Worm (Caenorhabditis elegans) whole organism, L4 larva: ENCODE data around the gene rep-1.

Source experiments
- F10B5.3 ChIP-seq: sonication (generic microtip); optimal IDR thresholded peaks from 2 replicates; lab custom pipeline; 2016; ENCODE audit warnings: mild to moderate bottlenecking, missing genetic modification characterization, missing compliant biosample characterization
- F26F4.8 ChIP-seq: fragments of 200-800 bp; sonication (Bioruptor generic); conservative IDR thresholded peaks from 2 replicates; pipeline ENCODE4 v1.3.6; 2022; ENCODE audit warnings: missing genetic modification characterization, missing compliant biosample characterization
- F37D6.2 ChIP-seq: sonication (generic microtip); optimal IDR thresholded peaks from 2 replicates; lab custom pipeline; 2016; ENCODE audit warnings: mild to moderate bottlenecking, missing genetic modification characterization, missing compliant biosample characterization
- F44E2.7 ChIP-seq: fragments of 200-800 bp; sonication (Bioruptor generic); IDR thresholded peaks from 2 replicates; pipeline ENCODE4 v2.1.2; 2022; ENCODE audit warnings: missing genetic modification characterization, missing compliant biosample characterization
- F49E8.2 ChIP-seq: sonication (generic microtip); optimal IDR thresholded peaks from 2 replicates; lab custom pipeline; 2016; ENCODE audit warnings: missing compliant biosample characterization, mild to moderate bottlenecking, missing genetic modification characterization, borderline replicate concordance
- Y105C5A.15 ChIP-seq: fragments of 200-800 bp; sonication (Bioruptor generic); IDR thresholded peaks from 2 replicates; pipeline ENCODE4 v1.3.6; 2022; ENCODE audit warnings: missing genetic modification characterization, missing compliant biosample characterization
- Y48G9A.11 ChIP-seq: fragments of 200-800 bp; sonication (Bioruptor generic); IDR thresholded peaks from 2 replicates; pipeline ENCODE4 v1.3.6; 2022; ENCODE audit warnings: missing genetic modification reagents, missing genetic modification characterization, missing compliant biosample characterization
- Y75B8A.6 ChIP-seq: fragments of 200-800 bp; sonication (Bioruptor generic); IDR thresholded peaks from 2 replicates; pipeline ENCODE4 v1.3.6; 2022; ENCODE audit warnings: missing genetic modification reagents, missing genetic modification characterization, missing compliant biosample characterization
- ZK337.2 ChIP-seq: fragments of 200-800 bp; sonication (Bioruptor generic); IDR thresholded peaks from 2 replicates; pipeline ENCODE4 v1.3.6; 2022; ENCODE audit warnings: missing genetic modification reagents, missing genetic modification characterization, missing compliant biosample characterization
- aly-2 ChIP-seq: sonication (generic microtip); optimal IDR thresholded peaks from 2 replicates; lab custom pipeline; 2018; ENCODE audit warnings: missing biosample characterization, missing genetic modification characterization
- ama-1 ChIP-seq: fragments of 150-350 bp; optimal IDR thresholded peaks from 2 replicates; lab custom pipeline; 2014; ENCODE audit warnings: inconsistent platforms, mixed read lengths
- attf-4 ChIP-seq: sonication (generic microtip); optimal IDR thresholded peaks from 3 replicates; lab custom pipeline; 2017; ENCODE audit warnings: missing biosample characterization, missing genetic modification characterization
- ceh-20 ChIP-seq: fragments of 200-800 bp; sonication (Bioruptor generic); IDR thresholded peaks from 2 replicates; pipeline ENCODE4 v1.3.6; 2022; ENCODE audit warnings: missing genetic modification reagents, missing genetic modification characterization, missing compliant biosample characterization
- ceh-28 ChIP-seq: fragments of 150-350 bp; optimal IDR thresholded peaks from 2 replicates; lab custom pipeline; 2014; ENCODE audit warnings: missing biosample characterization, missing genetic modification reagents, missing genetic modification characterization
- ceh-44 ChIP-seq: fragments of 200-800 bp; sonication (Bioruptor generic); IDR thresholded peaks from 2 replicates; pipeline ENCODE4 v1.3.6; 2022; ENCODE audit warnings: missing genetic modification reagents, missing genetic modification characterization, missing compliant biosample characterization
- ces-1 ChIP-seq: fragments of 150-350 bp; sonication (generic microtip); optimal IDR thresholded peaks from 4 replicates; lab custom pipeline; 2014; ENCODE audit warnings: missing biosample characterization, missing genetic modification reagents, missing genetic modification characterization
- daf-19 ChIP-seq: fragments of 200-800 bp; sonication (Bioruptor generic); conservative IDR thresholded peaks from 2 replicates; pipeline ENCODE4 v1.3.6; 2022; ENCODE audit warnings: missing genetic modification characterization, missing compliant biosample characterization
- daf-8 ChIP-seq: fragments of 200-800 bp; sonication (Bioruptor generic); IDR thresholded peaks from 2 replicates; pipeline ENCODE4 v1.3.6; 2022; ENCODE audit warnings: missing genetic modification characterization, missing compliant biosample characterization
- hlh-30 ChIP-seq: sonication (generic microtip); optimal IDR thresholded peaks from 2 replicates; lab custom pipeline; 2017; ENCODE audit warnings: antibody characterized with exemption, mild to moderate bottlenecking, missing genetic modification characterization, missing compliant biosample characterization; ENCODE audit not compliant: insufficient read depth
- lin-1 ChIP-seq: fragments of 200-800 bp; sonication (Bioruptor generic); IDR thresholded peaks from 2 replicates; pipeline ENCODE4 v1.3.6; 2022; ENCODE audit warnings: missing genetic modification reagents, missing genetic modification characterization, missing compliant biosample characterization
- lin-15B ChIP-seq: fragments of 150-350 bp; sonication (generic microtip); optimal IDR thresholded peaks from 3 replicates; lab custom pipeline; 2014; ENCODE audit warnings: missing biosample characterization, missing genetic modification characterization
- lin-38 ChIP-seq: fragments of 200-800 bp; sonication (Bioruptor generic); IDR thresholded peaks from 2 replicates; pipeline ENCODE4 v1.3.6; 2022; ENCODE audit warnings: missing genetic modification reagents, missing genetic modification characterization, missing compliant biosample characterization
- lir-3 ChIP-seq: sonication (generic microtip); optimal IDR thresholded peaks from 2 replicates; lab custom pipeline; 2016; ENCODE audit warnings: mild to moderate bottlenecking, missing genetic modification characterization, missing compliant biosample characterization
- mdt-29 ChIP-seq: fragments of 200-800 bp; sonication (Bioruptor generic); IDR thresholded peaks from 2 replicates; pipeline ENCODE4 v1.3.6; 2022; ENCODE audit warnings: missing genetic modification reagents, missing genetic modification characterization, missing compliant biosample characterization
- mep-1 ChIP-seq: fragments of 150-350 bp; sonication (generic microtip); optimal IDR thresholded peaks from 3 replicates; lab custom pipeline; 2014; ENCODE audit warnings: missing biosample characterization, missing genetic modification characterization
- mxl-2 ChIP-seq: fragments of 200-800 bp; sonication (Bioruptor generic); conservative IDR thresholded peaks from 2 replicates; pipeline ENCODE4 v1.3.6; 2022; ENCODE audit warnings: missing genetic modification reagents, missing genetic modification characterization, missing compliant biosample characterization
- mxl-3 ChIP-seq: fragments of 200-800 bp; sonication (Bioruptor generic); optimal IDR thresholded peaks from 2 replicates; lab custom pipeline; 2018; ENCODE audit warnings: mild to moderate bottlenecking, missing genetic modification characterization, missing compliant biosample characterization
- nhr-10 ChIP-seq: fragments of 150-350 bp; optimal IDR thresholded peaks from 2 replicates; lab custom pipeline; 2014; ENCODE audit warnings: missing biosample characterization, missing genetic modification characterization
- nhr-111 ChIP-seq: fragments of 200-800 bp; sonication (Bioruptor generic); optimal IDR thresholded peaks from 2 replicates; lab custom pipeline; 2018; ENCODE audit warnings: mild to moderate bottlenecking, missing genetic modification characterization, missing compliant biosample characterization
- nhr-237 ChIP-seq: sonication (generic microtip); optimal IDR thresholded peaks from 2 replicates; lab custom pipeline; 2017; ENCODE audit warnings: missing biosample characterization, missing genetic modification characterization
- nhr-41 ChIP-seq: fragments of 200-800 bp; sonication (Bioruptor generic); IDR thresholded peaks from 2 replicates; pipeline ENCODE4 v1.3.6; 2022; ENCODE audit warnings: missing genetic modification reagents, missing genetic modification characterization, missing compliant biosample characterization
- nhr-42 ChIP-seq: fragments of 200-800 bp; sonication (Bioruptor generic); IDR thresholded peaks from 2 replicates; pipeline ENCODE4 v1.3.6; 2022; ENCODE audit warnings: missing genetic modification characterization, missing compliant biosample characterization
- sdz-12 ChIP-seq: fragments of 200-800 bp; sonication (Bioruptor generic); optimal IDR thresholded peaks from 2 replicates; lab custom pipeline; 2018; ENCODE audit warnings: mild to moderate bottlenecking, missing genetic modification characterization, missing compliant biosample characterization
- set-16 ChIP-seq: fragments of 200-800 bp; sonication (Bioruptor generic); IDR thresholded peaks from 2 replicates; pipeline ENCODE4 v1.3.6; 2022; ENCODE audit warnings: missing genetic modification reagents, missing genetic modification characterization, missing compliant biosample characterization
- spr-3 ChIP-seq: fragments of 200-800 bp; sonication (Bioruptor generic); optimal IDR thresholded peaks from 2 replicates; lab custom pipeline; 2018; ENCODE audit warnings: mild to moderate bottlenecking, missing genetic modification characterization, missing compliant biosample characterization
- unc-130 ChIP-seq: sonication (generic microtip); optimal IDR thresholded peaks from 2 replicates; lab custom pipeline; 2016; ENCODE audit warnings: missing genetic modification reagents, missing genetic modification characterization, missing compliant biosample characterization
- unc-39 ChIP-seq: sonication (generic microtip); optimal IDR thresholded peaks from 2 replicates; lab custom pipeline; 2017; ENCODE audit warnings: missing biosample characterization, missing genetic modification characterization
- unc-62 ChIP-seq, 3 experiments: fragments of 150-350 bp in 1 of 3; sonication (generic microtip); optimal IDR thresholded peaks in 2 of 3; peaks in 1 of 3; 1 replicate in 1 of 3; 2 replicates in 2 of 3; lab custom pipeline; 2014 to 2017; ENCODE audit warnings: missing biosample characterization in 3 of 3, missing genetic modification characterization in 3 of 3, missing genetic modification reagents in 3 of 3, missing genotype in 1 of 3
- vab-7 ChIP-seq: fragments of 200-800 bp; sonication (Bioruptor generic); IDR thresholded peaks from 2 replicates; pipeline ENCODE4 v1.3.6; 2022; ENCODE audit warnings: missing genetic modification reagents, missing genetic modification characterization, missing compliant biosample characterization
- zfp-3 ChIP-seq: fragments of 200-800 bp; sonication (Bioruptor generic); conservative IDR thresholded peaks from 2 replicates; pipeline ENCODE4 v1.3.6; 2022; ENCODE audit warnings: missing genetic modification reagents, missing genetic modification characterization, missing compliant biosample characterization
- zip-2 ChIP-seq: fragments of 150-350 bp; optimal IDR thresholded peaks from 2 replicates; lab custom pipeline; 2014; ENCODE audit warnings: missing biosample characterization, missing genetic modification characterization
- ztf-7 ChIP-seq: fragments of 150-350 bp; optimal IDR thresholded peaks from 2 replicates; lab custom pipeline; 2014; ENCODE audit warnings: missing biosample characterization, missing genetic modification characterization

The rep-1 gene

ce11 chrIII:1604514-1604976 is 34.4 kb downstream of the rep-1 start, which contains the start of gene Y22D7AL.6 (continued):
- no peak for TF ChIP-seq daf-8 (GFP tag; lab: Robert Waterston, UW)
- TF ChIP-seq zfp-3 (GFP tag; lab: Robert Waterston, UW) = peak; percentile 79; the same call in 1 of the 2 replicates
- TF ChIP-seq Y105C5A.15 (GFP tag; lab: Robert Waterston, UW) = peak; percentile 45; the same call in 1 of the 2 replicates
- 0 out of 2 replicates have a peak, but pooled peaks have one; percentile 18 for TF ChIP-seq ceh-44 (GFP tag; lab: Robert Waterston, UW)
- TF ChIP-seq ceh-20 (GFP tag; lab: Robert Waterston, UW) = peak; percentile 52; the same call in 1 of the 2 replicates
- peak; percentile 9 for TF ChIP-seq mxl-3
- no peak for TF ChIP-seq attf-4
- no peak for TF ChIP-seq nhr-237 (tag; lab: Kevin White, UChicago)
- TF ChIP-seq nhr-41 (GFP tag; lab: Robert Waterston, UW) = no peak
- TF ChIP-seq ZK337.2 (GFP tag; lab: Robert Waterston, UW) = no peak
- TF ChIP-seq nhr-10 (tag; lab: Kevin White, UChicago) = no peak
- TF ChIP-seq mdt-29 (GFP tag; lab: Robert Waterston, UW) = peak; percentile 83
- TF ChIP-seq Y75B8A.6 (GFP tag; lab: Robert Waterston, UW) = no peak
- 0 out of 2 replicates have a peak, but pooled peaks have one; percentile 54 for TF ChIP-seq nhr-42
- TF ChIP-seq unc-39 (tag; lab: Kevin White, UChicago) = no peak
- TF ChIP-seq F49E8.2 = peak; percentile 37
- peak; percentile 83 for TF ChIP-seq lin-38 (GFP tag; lab: Robert Waterston, UW)
- TF ChIP-seq, all 104 proteins: peak for 55

- TF ChIP-seq unc-130 (GFP tag; lab: Kevin White, UChicago) = no peak
- TF ChIP-seq ceh-28 (tag; lab: Kevin White, UChicago) = peak; percentile 85
Observed at ce11 chrIII:1607659-1608058, 37.6 kb downstream of the rep-1 start.

ce11 chrIII:1610938-1611337 is 40.8 kb downstream of the rep-1 start:
- TF ChIP-seq vab-7 (no peak), F10B5.3 (tag; lab: Kevin White, UChicago) (no peak), mdt-29 (GFP tag; lab: Robert Waterston, UW) (no peak), lir-3 (tag; lab: Kevin White, UChicago) (no peak), lin-38 (GFP tag; lab: Robert Waterston, UW) (no peak; the same call in 1 of the 2 replicates), ceh-28 (tag; lab: Kevin White, UChicago) (peak; percentile 54), lin-15B (tag; lab: Kevin White, UChicago) (no peak), nhr-111 (no peak)

ce11 chrIII:1612974-1613568 is 43.0 kb downstream of the rep-1 start:
- no peak for TF ChIP-seq daf-19 (GFP tag; lab: Robert Waterston, UW)
- no peak for TF ChIP-seq lin-1
- TF ChIP-seq unc-39 (tag; lab: Kevin White, UChicago) = no peak
- TF ChIP-seq lin-15B (tag; lab: Kevin White, UChicago) = no peak
- no peak for TF ChIP-seq nhr-10 (tag; lab: Kevin White, UChicago)
- no peak for TF ChIP-seq ces-1 (GFP tag; lab: Kevin White, UChicago)
- TF ChIP-seq zip-2 (tag; lab: Kevin White, UChicago) = no peak
- peak in 1 of 2 experiments; percentile 10 for TF ChIP-seq unc-62 (GFP tag; optimal IDR thresholded peaks at IDR 0.05 in 1 of 2; lab: Kevin White, UChicago)
- TF ChIP-seq unc-62 (tag; optimal IDR thresholded peaks at IDR 0.05; lab: Kevin White, UChicago) = no peak
- TF ChIP-seq Y105C5A.15 (GFP tag; lab: Robert Waterston, UW) = no peak
- TF ChIP-seq aly-2 (tag; lab: Kevin White, UChicago) = no peak
- no peak for TF ChIP-seq F26F4.8
- no peak for TF ChIP-seq ZK337.2 (GFP tag; lab: Robert Waterston, UW)
- TF ChIP-seq set-16 (GFP tag; lab: Robert Waterston, UW) = peak; percentile 76
- TF ChIP-seq ceh-28 (tag; lab: Kevin White, UChicago) = peak; percentile 98
- TF ChIP-seq F44E2.7 = no peak
- TF ChIP-seq hlh-30 (tag; lab: Kevin White, UChicago) = no peak
- no peak for TF ChIP-seq Y48G9A.11 (GFP tag; lab: Robert Waterston, UW)
- TF ChIP-seq mep-1 = no peak
- no peak for TF ChIP-seq mxl-2
- no peak for TF ChIP-seq sdz-12
- no peak for TF ChIP-seq nhr-111
- no peak for TF ChIP-seq spr-3 (GFP tag; lab: Kevin White, UChicago)
- no peak for TF ChIP-seq F37D6.2
- no peak for TF ChIP-seq ama-1 (lab: Kevin White, UChicago)
- TF ChIP-seq ztf-7 (tag; lab: Kevin White, UChicago) = no peak
